Worm (Caenorhabditis elegans) whole organism, L3 larva: ENCODE data around the gene icln-1.

Experiments
- R02D3.7 ChIP-seq: fragments of 150-350 bp; optimal IDR thresholded peaks from 2 replicates; lab custom pipeline; 2014; ENCODE audit warnings: missing biosample characterization, missing genetic modification characterization
- aly-2 ChIP-seq: fragments of 150-350 bp; optimal IDR thresholded peaks from 2 replicates; lab custom pipeline; 2014; ENCODE audit warnings: missing biosample characterization, missing genetic modification characterization
- ama-1 ChIP-seq: fragments of 150-350 bp; optimal IDR thresholded peaks from 2 replicates; lab custom pipeline; 2018
- ceh-16 ChIP-seq: sonication (generic microtip); optimal IDR thresholded peaks from 2 replicates; lab custom pipeline; 2017; ENCODE audit warnings: missing biosample characterization, missing genetic modification characterization
- ceh-9 ChIP-seq: sonication (generic microtip); optimal IDR thresholded peaks from 2 replicates; lab custom pipeline; 2018; ENCODE audit warnings: missing biosample characterization, missing genetic modification characterization
- egl-5 ChIP-seq: fragments of 150-350 bp; optimal IDR thresholded peaks from 2 replicates; lab custom pipeline; 2017; ENCODE audit warnings: missing biosample characterization, missing genetic modification reagents, missing genetic modification characterization, inconsistent platforms
- eor-1 ChIP-seq, 2 experiments: fragments of 150-350 bp; optimal IDR thresholded peaks; 2 replicates each; lab custom pipeline; 2014 to 2018; ENCODE audit warnings: missing biosample characterization in 2 of 2, missing genetic modification characterization in 2 of 2
- fkh-2 ChIP-seq: fragments of 150-350 bp; optimal IDR thresholded peaks from 2 replicates; lab custom pipeline; 2014; ENCODE audit warnings: missing biosample characterization, missing genetic modification reagents, missing genetic modification characterization
- jun-1 ChIP-seq: fragments of 150-350 bp; optimal IDR thresholded peaks from 2 replicates; lab custom pipeline; 2014; ENCODE audit warnings: missing biosample characterization, missing genetic modification reagents, missing genetic modification characterization
- lin-15B ChIP-seq: fragments of 150-350 bp; optimal IDR thresholded peaks from 2 replicates; lab custom pipeline; 2014; ENCODE audit warnings: missing biosample characterization, missing genetic modification characterization
- lsy-12 ChIP-seq: sonication (generic microtip); optimal IDR thresholded peaks from 2 replicates; lab custom pipeline; 2016; ENCODE audit warnings: mild to moderate bottlenecking, missing genetic modification characterization, missing compliant biosample characterization
- mdl-1 ChIP-seq: fragments of 150-350 bp; optimal IDR thresholded peaks from 2 replicates; lab custom pipeline; 2014; ENCODE audit warnings: missing biosample characterization, missing genetic modification characterization
- nfya-1 ChIP-seq: sonication (generic microtip); optimal IDR thresholded peaks from 2 replicates; lab custom pipeline; 2017; ENCODE audit warnings: missing genetic modification characterization, mild to moderate bottlenecking, missing compliant biosample characterization, antibody characterized with exemption, moderate library complexity; ENCODE audit not compliant: insufficient read depth
- nhr-11 ChIP-seq: fragments of 150-350 bp; optimal IDR thresholded peaks from 2 replicates; lab custom pipeline; 2014; ENCODE audit warnings: missing biosample characterization, missing genetic modification characterization
- nhr-12 ChIP-seq: fragments of 150-350 bp; optimal IDR thresholded peaks from 2 replicates; lab custom pipeline; 2014; ENCODE audit warnings: missing biosample characterization, missing genetic modification characterization
- nhr-23 ChIP-seq: fragments of 150-350 bp; optimal IDR thresholded peaks from 2 replicates; lab custom pipeline; 2014; ENCODE audit warnings: missing biosample characterization, missing genetic modification reagents, missing genetic modification characterization
- nhr-237 ChIP-seq: fragments of 150-350 bp; optimal IDR thresholded peaks from 2 replicates; lab custom pipeline; 2014; ENCODE audit warnings: missing biosample characterization, missing genetic modification characterization
- nhr-43 ChIP-seq: sonication (generic microtip); optimal IDR thresholded peaks from 2 replicates; lab custom pipeline; 2016; ENCODE audit warnings: mild to moderate bottlenecking, missing genetic modification characterization, missing compliant biosample characterization; ENCODE audit not compliant: poor library complexity, severe bottlenecking
- nhr-77 ChIP-seq: fragments of 150-350 bp; optimal IDR thresholded peaks from 2 replicates; lab custom pipeline; 2014; ENCODE audit warnings: missing biosample characterization, missing genetic modification characterization
- pqm-1 ChIP-seq: fragments of 150-350 bp; optimal IDR thresholded peaks from 2 replicates; lab custom pipeline; 2017; ENCODE audit warnings: missing biosample characterization, missing genetic modification characterization, inconsistent platforms
- sea-2 ChIP-seq: fragments of 150-350 bp; sonication (generic microtip); optimal IDR thresholded peaks from 4 replicates; lab custom pipeline; 2014; ENCODE audit warnings: missing biosample characterization, missing genetic modification reagents, missing genetic modification characterization
- tbx-2 ChIP-seq: sonication (generic microtip); optimal IDR thresholded peaks from 2 replicates; lab custom pipeline; 2016; ENCODE audit warnings: mild to moderate bottlenecking, missing genetic modification characterization, missing compliant biosample characterization
- unc-62 ChIP-seq: fragments of 150-350 bp; sonication (generic microtip); optimal IDR thresholded peaks from 4 replicates; lab custom pipeline; 2014; ENCODE audit warnings: missing biosample characterization, missing genetic modification reagents, missing genetic modification characterization
- zag-1 ChIP-seq: fragments of 150-350 bp; optimal IDR thresholded peaks from 2 replicates; lab custom pipeline; 2014; ENCODE audit warnings: missing biosample characterization, missing genetic modification characterization
- ztf-11 ChIP-seq: fragments of 150-350 bp; optimal IDR thresholded peaks from 2 replicates; lab custom pipeline; 2014; ENCODE audit warnings: missing biosample characterization, missing genetic modification characterization

Gene icln-1

DNA sequence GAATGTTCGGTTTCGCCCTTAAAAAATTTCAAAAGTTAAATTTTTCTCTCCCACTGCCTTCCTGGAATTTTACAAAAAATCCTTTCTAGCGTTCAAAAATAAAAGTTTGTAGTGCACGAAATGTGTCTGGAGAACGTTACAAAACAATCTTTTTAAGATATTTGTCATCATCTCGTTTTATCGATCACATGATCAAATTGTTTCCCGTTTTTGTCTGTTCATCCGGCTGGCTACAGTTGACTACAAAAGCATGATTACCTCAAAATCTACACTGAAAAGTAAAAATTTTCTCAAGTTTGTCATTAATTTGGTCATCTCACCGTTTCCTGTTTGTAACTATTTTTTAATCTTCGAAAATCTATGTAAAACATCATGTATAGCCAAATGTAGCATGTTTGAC is 44.4 kb downstream of the icln-1 start:
- TF ChIP-seq nhr-237 (tag; lab: Kevin White, UChicago) (no peak), nhr-11 (no peak), sea-2 (no peak), mdl-1 (tag; lab: Kevin White, UChicago) (no peak), lsy-12 (tag; lab: Kevin White, UChicago) (no peak), R02D3.7 (tag; lab: Kevin White, UChicago) (no peak), ceh-16 (tag; lab: Kevin White, UChicago) (no peak), lin-15B (tag; lab: Kevin White, UChicago) (no peak), egl-5 (tag; lab: Kevin White, UChicago) (no peak), nhr-43 (tag; lab: Kevin White, UChicago) (no peak), ceh-9 (no peak), nhr-23 (tag; lab: Kevin White, UChicago) (no peak), nfya-1 (tag; lab: Kevin White, UChicago) (no peak), tbx-2 (tag; lab: Kevin White, UChicago) (no peak), eor-1 (tag; optimal IDR thresholded peaks at IDR 0.05; lab: Kevin White, UChicago) (no peak), pqm-1 (tag; lab: Kevin White, UChicago) (no peak), jun-1 (no peak), ztf-11 (tag; lab: Kevin White, UChicago) (no peak), aly-2 (tag; lab: Kevin White, UChicago) (no peak)

ce11 chrIV:9045252-9045651 is 50.2 kb downstream of the icln-1 start, which contains the start of gene Y73F4A.1:
Y73F4A.1 (minus strand) TSS chrIV:9045352.
- TF ChIP-seq ama-1 (lab: Kevin White, UChicago) (no peak), zag-1 (tag; lab: Kevin White, UChicago) (no peak), aly-2 (tag; lab: Kevin White, UChicago) (no peak), lin-15B (tag; lab: Kevin White, UChicago) (no peak), unc-62 (GFP tag; lab: Kevin White, UChicago) (no peak), ztf-11 (tag; lab: Kevin White, UChicago) (no peak), nhr-12 (tag; lab: Kevin White, UChicago) (no peak), R02D3.7 (tag; lab: Kevin White, UChicago) (no peak), jun-1 (no peak), egl-5 (tag; lab: Kevin White, UChicago) (no peak), fkh-2 (tag; lab: Kevin White, UChicago) (no peak), nhr-77 (tag; lab: Kevin White, UChicago) (no peak)
